Worm (Caenorhabditis elegans): ENCODE data around the gene Y75B8A.34.

DNA sequence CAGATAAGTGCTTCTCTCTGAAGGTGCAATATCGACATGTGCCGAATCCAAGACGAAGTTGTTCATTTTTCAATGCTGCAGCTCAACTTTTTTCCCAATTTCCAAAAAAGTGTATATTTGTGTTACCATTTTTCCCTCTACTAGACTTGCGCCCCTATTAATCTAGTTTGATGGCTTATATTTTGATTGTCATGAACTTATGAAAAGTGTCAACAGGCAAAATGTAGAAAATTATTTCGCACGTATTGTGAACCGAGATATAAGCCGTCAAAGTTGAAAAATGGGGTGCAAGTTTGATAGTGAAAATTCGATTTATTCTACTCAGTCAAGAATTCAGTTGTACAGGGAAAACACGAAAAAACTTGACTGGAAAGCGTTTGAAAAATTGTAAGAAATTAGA is 904 bp upstream of the Y75B8A.34 start, which contains the start of gene Y75B8A.32:
- TF ChIP-seq mdl-1 (tag; optimal IDR thresholded peaks at IDR 0.05), result no peak
- TF ChIP-seq zag-1 (tag; optimal IDR thresholded peaks at IDR 0.05), result no peak
- no peak for TF ChIP-seq lsy-2 (tag; optimal IDR thresholded peaks at IDR 0.05)
- no peak for TF ChIP-seq pqm-1 (tag; optimal IDR thresholded peaks at IDR 0.05)
- TF ChIP-seq skn-1 (tag; optimal IDR thresholded peaks at IDR 0.05), result no peak
- no peak for TF ChIP-seq nhr-76 (tag; optimal IDR thresholded peaks at IDR 0.05)
- no peak for TF ChIP-seq unc-62 (GFP tag; optimal IDR thresholded peaks at IDR 0.05 in 1 of 2)
- no peak for TF ChIP-seq unc-62 (tag; optimal IDR thresholded peaks at IDR 0.05)
- no peak for TF ChIP-seq lin-38 (GFP tag; IDR thresholded peaks at IDR 0.05)
- no peak for TF ChIP-seq ztf-11 (tag; optimal IDR thresholded peaks at IDR 0.05)
- no peak for TF ChIP-seq tra-1 (GFP tag; IDR thresholded peaks at IDR 0.05)
- no peak for TF ChIP-seq nhr-25 (tag; optimal IDR thresholded peaks at IDR 0.05; ENCODE audit: borderline replicate concordance, insufficient read depth)
- no peak for TF ChIP-seq fos-1 (tag; optimal IDR thresholded peaks at IDR 0.05)

All from whole organism, L4 larva.